Worm (Caenorhabditis elegans): ENCODE results near the gene tbcc-1.

DNA sequence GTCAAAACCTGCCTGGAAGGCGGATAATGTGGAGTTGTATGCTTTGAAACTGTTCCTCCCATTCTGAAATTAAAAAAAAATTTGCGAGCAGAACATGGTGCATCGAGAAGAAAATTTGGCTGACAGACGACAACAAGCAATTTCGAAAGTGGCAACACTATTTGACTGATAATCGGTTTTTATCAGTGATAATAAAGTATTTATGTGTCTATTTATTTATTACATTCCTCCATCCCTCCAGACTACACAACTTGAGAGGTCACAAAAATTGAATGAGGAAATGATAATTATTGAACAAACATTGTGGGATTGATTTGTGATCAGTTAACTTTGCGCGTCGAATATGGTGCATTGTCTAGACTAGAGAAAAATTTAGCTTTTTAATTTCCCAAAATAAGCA lies 48.8 kb upstream of the tbcc-1 start, which contains the start of gene cest-25:
- TF ChIP-seq him-1 (tag; optimal IDR thresholded peaks at IDR 0.05) (no peak), W03F9.2 (tag; optimal IDR thresholded peaks at IDR 0.05) (no peak), dao-5 (tag; optimal IDR thresholded peaks at IDR 0.05) (no peak)
